Worm (Caenorhabditis elegans): ENCODE data around the gene srx-128.

DNA sequence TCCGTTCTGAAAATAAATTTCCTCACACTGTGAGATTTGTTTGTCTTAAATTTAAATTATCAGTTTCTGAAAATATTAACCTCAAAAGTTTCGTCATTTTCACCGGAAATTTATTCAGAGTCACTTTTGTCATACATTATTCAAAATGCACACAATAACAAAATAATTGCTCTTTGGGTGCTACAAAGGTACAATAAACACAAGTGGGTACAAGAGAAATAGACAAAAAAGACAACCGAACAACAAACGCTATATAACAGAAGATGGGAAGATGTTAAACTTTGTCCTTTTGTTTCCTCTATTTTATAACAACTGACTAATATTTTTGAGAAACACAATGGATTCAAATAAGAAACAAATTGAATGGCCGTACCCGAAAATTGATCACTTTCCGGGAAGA lies 32.3 kb downstream of the srx-128 start:
- TF ChIP-seq ceh-36 (tag; optimal IDR thresholded peaks at IDR 0.05) (no peak), ama-1 (optimal IDR thresholded peaks at IDR 0.05) (no peak), flt-1 (GFP tag; IDR thresholded peaks at IDR 0.05) (no peak)

All from whole organism, early embryonic.